Worm (Caenorhabditis elegans) whole organism, late embryonic: ENCODE results near the gene abu-6.

Source experiments
- C08G9.2 ChIP-seq: sonication (generic microtip); optimal IDR thresholded peaks from 2 replicates; lab custom pipeline; 2016; ENCODE audit warnings: mild to moderate bottlenecking, missing genetic modification characterization, moderate library complexity, missing compliant biosample characterization
- C38D4.7 ChIP-seq: fragments of 200-800 bp; sonication (Bioruptor generic); optimal IDR thresholded peaks from 2 replicates; lab custom pipeline; 2018; ENCODE audit warnings: mild to moderate bottlenecking, missing genetic modification characterization, moderate library complexity, missing compliant biosample characterization
- F13H6.1 ChIP-seq: sonication (generic microtip); optimal IDR thresholded peaks from 2 replicates; lab custom pipeline; 2016; ENCODE audit warnings: missing genetic modification characterization, missing compliant biosample characterization
- K02D7.2 ChIP-seq: sonication (generic microtip); optimal IDR thresholded peaks from 2 replicates; lab custom pipeline; 2017; ENCODE audit warnings: mild to moderate bottlenecking, missing genetic modification characterization, missing compliant biosample characterization
- K09A11.1 ChIP-seq: sonication (generic microtip); optimal IDR thresholded peaks from 2 replicates; lab custom pipeline; 2017; ENCODE audit warnings: antibody characterized with exemption, mild to moderate bottlenecking, missing genetic modification characterization, missing compliant biosample characterization; ENCODE audit not compliant: insufficient read depth
- T23F11.4 ChIP-seq: fragments of 200-800 bp; sonication (Bioruptor generic); optimal IDR thresholded peaks from 2 replicates; lab custom pipeline; 2018; ENCODE audit warnings: mild to moderate bottlenecking, missing genetic modification characterization, missing compliant biosample characterization
- Y22D7AL.16 ChIP-seq: sonication (generic microtip); optimal IDR thresholded peaks from 2 replicates; lab custom pipeline; 2016; ENCODE audit warnings: missing genetic modification characterization, missing compliant biosample characterization
- ceh-14 ChIP-seq: sonication (generic microtip); optimal IDR thresholded peaks from 2 replicates; lab custom pipeline; 2016; ENCODE audit warnings: missing genotype, missing genetic modification characterization, missing compliant biosample characterization
- ceh-18 ChIP-seq: sonication (generic microtip); optimal IDR thresholded peaks from 2 replicates; lab custom pipeline; 2016; ENCODE audit warnings: missing genetic modification characterization, missing compliant biosample characterization
- ceh-19 ChIP-seq: fragments of 200-800 bp; sonication (Bioruptor generic); optimal IDR thresholded peaks from 2 replicates; lab custom pipeline; 2018; ENCODE audit warnings: mild to moderate bottlenecking, missing genetic modification characterization, missing compliant biosample characterization
- ceh-2 ChIP-seq: sonication (generic microtip); optimal IDR thresholded peaks from 2 replicates; lab custom pipeline; 2016; ENCODE audit warnings: missing genotype, missing genetic modification characterization, missing compliant biosample characterization
- ceh-24 ChIP-seq: sonication (generic microtip); optimal IDR thresholded peaks from 2 replicates; lab custom pipeline; 2016; ENCODE audit warnings: mild to moderate bottlenecking, missing genetic modification characterization, missing compliant biosample characterization
- ceh-30 ChIP-seq: fragments of 150-350 bp; optimal IDR thresholded peaks from 2 replicates; lab custom pipeline; 2014; ENCODE audit warnings: missing biosample characterization, missing genetic modification characterization
- ceh-31 ChIP-seq: sonication (generic microtip); optimal IDR thresholded peaks from 2 replicates; lab custom pipeline; 2016; ENCODE audit warnings: missing genetic modification characterization, missing compliant biosample characterization
- che-1 ChIP-seq: sonication (generic microtip); optimal IDR thresholded peaks from 2 replicates; lab custom pipeline; 2016; ENCODE audit warnings: mild to moderate bottlenecking, missing genetic modification characterization, missing compliant biosample characterization
- dve-1 ChIP-seq: sonication (generic microtip); optimal IDR thresholded peaks from 2 replicates; lab custom pipeline; 2017; ENCODE audit warnings: antibody characterized with exemption, mild to moderate bottlenecking, missing genetic modification characterization, missing compliant biosample characterization
- elt-4 ChIP-seq: sonication (generic microtip); optimal IDR thresholded peaks from 2 replicates; lab custom pipeline; 2016; ENCODE audit warnings: missing genetic modification characterization, missing compliant biosample characterization
- ets-4 ChIP-seq: sonication (generic microtip); optimal IDR thresholded peaks from 2 replicates; lab custom pipeline; 2016; ENCODE audit warnings: missing genetic modification characterization, missing compliant biosample characterization
- fax-1 ChIP-seq: sonication (generic microtip); optimal IDR thresholded peaks from 2 replicates; lab custom pipeline; 2016; ENCODE audit warnings: missing genotype, missing genetic modification characterization, missing compliant biosample characterization
- fkh-10 ChIP-seq: fragments of 150-350 bp; optimal IDR thresholded peaks from 2 replicates; lab custom pipeline; 2014; ENCODE audit warnings: missing biosample characterization, missing genetic modification reagents, missing genetic modification characterization
- hlh-13 ChIP-seq: fragments of 200-800 bp; sonication (Bioruptor generic); optimal IDR thresholded peaks from 2 replicates; lab custom pipeline; 2018; ENCODE audit warnings: mild to moderate bottlenecking, missing genetic modification characterization, missing compliant biosample characterization
- hlh-15 ChIP-seq: sonication (generic microtip); optimal IDR thresholded peaks from 2 replicates; lab custom pipeline; 2016; ENCODE audit warnings: missing genetic modification characterization, missing compliant biosample characterization
- hlh-30 ChIP-seq: sonication (generic microtip); optimal IDR thresholded peaks from 2 replicates; lab custom pipeline; 2017; ENCODE audit warnings: antibody characterized with exemption, missing genetic modification characterization, missing compliant biosample characterization; ENCODE audit not compliant: insufficient read depth
- hlh-6 ChIP-seq: sonication (generic microtip); optimal IDR thresholded peaks from 2 replicates; lab custom pipeline; 2016; ENCODE audit warnings: missing genotype, missing genetic modification characterization, missing compliant biosample characterization
- lin-11 ChIP-seq: fragments of 200-800 bp; sonication (Bioruptor generic); optimal IDR thresholded peaks from 2 replicates; lab custom pipeline; 2018; ENCODE audit warnings: mild to moderate bottlenecking, missing genetic modification characterization, missing compliant biosample characterization
- madf-2 ChIP-seq: sonication (generic microtip); optimal IDR thresholded peaks from 2 replicates; lab custom pipeline; 2017; ENCODE audit warnings: missing genetic modification characterization, missing compliant biosample characterization
- mec-3 ChIP-seq: sonication (generic microtip); optimal IDR thresholded peaks from 2 replicates; lab custom pipeline; 2016; ENCODE audit warnings: borderline replicate concordance, missing genetic modification characterization, missing compliant biosample characterization
- nfya-1 ChIP-seq: sonication (generic microtip); optimal IDR thresholded peaks from 2 replicates; lab custom pipeline; 2017; ENCODE audit warnings: missing genetic modification characterization, mild to moderate bottlenecking, missing compliant biosample characterization, antibody characterized with exemption, moderate library complexity
- npax-4 ChIP-seq: sonication (generic microtip); optimal IDR thresholded peaks from 2 replicates; lab custom pipeline; 2016; ENCODE audit warnings: missing genetic modification characterization, missing compliant biosample characterization
- pag-3 ChIP-seq: sonication (generic microtip); optimal IDR thresholded peaks from 2 replicates; lab custom pipeline; 2016; ENCODE audit warnings: missing compliant biosample characterization, missing genetic modification characterization, borderline replicate concordance
- pha-4 ChIP-seq: fragments of 150-350 bp; optimal IDR thresholded peaks from 2 replicates; lab custom pipeline; 2018; ENCODE audit warnings: missing biosample characterization, missing genetic modification reagents, missing genetic modification characterization
- rnt-1 ChIP-seq: sonication (generic microtip); optimal IDR thresholded peaks from 2 replicates; lab custom pipeline; 2016; ENCODE audit warnings: missing genetic modification characterization, missing compliant biosample characterization
- sdc-2 ChIP-seq: sonication (generic microtip); optimal IDR thresholded peaks from 2 replicates; lab custom pipeline; 2016; ENCODE audit warnings: missing genotype, missing genetic modification characterization, missing compliant biosample characterization
- syd-9 ChIP-seq: sonication (generic microtip); optimal IDR thresholded peaks from 2 replicates; lab custom pipeline; 2016; ENCODE audit warnings: mild to moderate bottlenecking, missing genetic modification characterization, moderate library complexity, missing compliant biosample characterization
- unc-3 ChIP-seq, 2 experiments: fragments of 200-800 bp in 1 of 2; sonication (Bioruptor generic) in 1 of 2; sonication (generic microtip) in 1 of 2; conservative IDR thresholded peaks in 1 of 2; optimal IDR thresholded peaks in 1 of 2; 2 replicates each; pipeline versions ENCODE4 v1.3.6 to Lab custom; 2016 to 2022; ENCODE audit warnings: missing compliant biosample characterization in 2 of 2, missing genetic modification characterization in 2 of 2, missing genetic modification reagents in 1 of 2
- unc-42 ChIP-seq: sonication (generic microtip); optimal IDR thresholded peaks from 2 replicates; lab custom pipeline; 2016; ENCODE audit warnings: missing genotype, missing genetic modification characterization, missing compliant biosample characterization
- unc-55 ChIP-seq: sonication (generic microtip); optimal IDR thresholded peaks from 2 replicates; lab custom pipeline; 2017; ENCODE audit warnings: missing biosample characterization, missing genetic modification reagents, missing genetic modification characterization
- unc-86 ChIP-seq: sonication (generic microtip); optimal IDR thresholded peaks from 2 replicates; lab custom pipeline; 2016; ENCODE audit warnings: missing genetic modification characterization, missing compliant biosample characterization
- ztf-16 ChIP-seq: sonication (generic microtip); optimal IDR thresholded peaks from 2 replicates; lab custom pipeline; 2017; ENCODE audit warnings: missing genetic modification characterization, missing compliant biosample characterization

The abu-6 gene

ce11 chrV:5161792-5162191, at the start of gene abu-6:
TSS of gene abu-6 (minus strand) at chrV:5161892.
- TF ChIP-seq sdc-2 (tag; lab: Kevin White, UChicago) (no peak), ceh-14 (tag; lab: Kevin White, UChicago) (no peak), elt-4 (tag; lab: Kevin White, UChicago) (no peak), ceh-30 (no peak), pha-4 (tag; lab: Kevin White, UChicago) (no peak), syd-9 (no peak), hlh-30 (tag; lab: Kevin White, UChicago) (no peak), K09A11.1 (tag; lab: Kevin White, UChicago) (no peak), hlh-6 (no peak), T23F11.4 (GFP tag; lab: Kevin White, UChicago) (no peak), ets-4 (tag; lab: Kevin White, UChicago) (no peak), ceh-18 (tag; lab: Kevin White, UChicago) (no peak), unc-86 (tag; lab: Kevin White, UChicago) (no peak), Y22D7AL.16 (no peak), ceh-19 (no peak), fax-1 (no peak), hlh-15 (no peak)
- TF ChIP-seq, all 69 proteins: peak for 0

ce11 chrV:5204127-5204526, 42.4 kb upstream of the abu-6 start, which contains the start of gene ttc-37:
TSS of gene ttc-37 (plus strand) at chrV:5204475.
- TF ChIP-seq C08G9.2 (tag; lab: Kevin White, UChicago) = no peak
- no peak for TF ChIP-seq K02D7.2 (tag; lab: Kevin White, UChicago)
- peak; percentile 16 for TF ChIP-seq ceh-18 (tag; lab: Kevin White, UChicago)
- no peak for TF ChIP-seq ceh-14 (tag; lab: Kevin White, UChicago)
- TF ChIP-seq unc-86 (tag; lab: Kevin White, UChicago) = no peak
- TF ChIP-seq C38D4.7 (GFP tag; lab: Kevin White, UChicago) = no peak
- no peak for TF ChIP-seq che-1 (tag; lab: Kevin White, UChicago)

DNA sequence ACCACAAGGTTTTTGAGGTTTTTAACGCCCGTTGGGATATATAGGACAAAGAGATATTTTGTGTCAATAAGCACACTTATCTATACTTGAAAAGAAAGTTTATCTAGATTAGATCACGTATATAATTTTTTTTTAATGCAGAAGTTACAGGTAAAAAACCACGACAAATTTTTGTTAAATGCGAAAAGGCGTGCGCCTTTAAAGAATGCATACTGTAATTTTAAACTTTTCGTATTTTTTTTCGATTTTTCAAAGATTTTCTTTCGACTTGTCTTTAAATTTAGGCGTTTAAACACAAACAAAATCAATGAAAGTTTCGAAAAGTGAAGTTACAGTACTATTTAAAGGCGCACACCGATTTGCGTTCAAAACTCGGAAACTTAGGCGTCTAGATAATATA, 42.0 kb upstream of the abu-6 start:
- TF ChIP-seq madf-2 (tag; lab: Kevin White, UChicago) (no peak), dve-1 (tag; lab: Kevin White, UChicago) (no peak), unc-86 (tag; lab: Kevin White, UChicago) (no peak), syd-9 (no peak), unc-3 (GFP tag; conservative IDR thresholded peaks at IDR 0.05; lab: Robert Waterston, UW) (no peak), unc-3 (tag; optimal IDR thresholded peaks at IDR 0.05; lab: Kevin White, UChicago) (no peak), ceh-2 (tag; lab: Kevin White, UChicago) (no peak), ceh-24 (tag; lab: Kevin White, UChicago) (no peak), C08G9.2 (tag; lab: Kevin White, UChicago) (no peak), rnt-1 (no peak), lin-11 (tag; lab: Kevin White, UChicago) (no peak), che-1 (tag; lab: Kevin White, UChicago) (no peak), fax-1 (no peak), hlh-6 (no peak), ztf-16 (tag; lab: Kevin White, UChicago) (no peak), hlh-13 (GFP tag; lab: Kevin White, UChicago) (no peak), pha-4 (tag; lab: Kevin White, UChicago) (no peak), Y22D7AL.16 (no peak), unc-55 (no peak), ceh-14 (tag; lab: Kevin White, UChicago) (no peak)

ce11 chrV:5201706-5202105, 40.0 kb upstream of the abu-6 start:
- TF ChIP-seq ceh-31 (tag; lab: Kevin White, UChicago) (no peak), unc-3 (GFP tag; conservative IDR thresholded peaks at IDR 0.05; lab: Robert Waterston, UW) (no peak), unc-3 (tag; optimal IDR thresholded peaks at IDR 0.05; lab: Kevin White, UChicago) (no peak), mec-3 (no peak), fax-1 (no peak), unc-55 (peak; percentile 27)

ce11 chrV:5200188-5200587, 38.5 kb upstream of the abu-6 start:
- TF ChIP-seq npax-4 (no peak), nfya-1 (no peak), fkh-10 (peak; percentile 48), ceh-14 (tag; lab: Kevin White, UChicago) (no peak), syd-9 (no peak), K09A11.1 (tag; lab: Kevin White, UChicago) (no peak), pha-4 (tag; lab: Kevin White, UChicago) (no peak), F13H6.1 (tag; lab: Kevin White, UChicago) (no peak), unc-3 (GFP tag; conservative IDR thresholded peaks at IDR 0.05; lab: Robert Waterston, UW) (no peak), unc-3 (tag; optimal IDR thresholded peaks at IDR 0.05; lab: Kevin White, UChicago) (no peak), unc-42 (tag; lab: Kevin White, UChicago) (peak; percentile 98), pag-3 (tag; lab: Kevin White, UChicago) (no peak), hlh-30 (tag; lab: Kevin White, UChicago) (no peak)
